Worm (Caenorhabditis elegans) whole organism, mixed stage, embryonic: ENCODE measurements around the gene T05C12.4.

Source experiments
- ces-1 ChIP-seq: fragments of 150-350 bp; optimal IDR thresholded peaks from 2 replicates; lab custom pipeline; 2014; ENCODE audit warnings: missing biosample characterization, missing genetic modification reagents, missing genetic modification characterization
- hlh-1 ChIP-seq: fragments of 150-350 bp; optimal IDR thresholded peaks from 2 replicates; lab custom pipeline; 2014; ENCODE audit warnings: missing biosample characterization, missing genetic modification reagents, missing genetic modification characterization
- pha-4 ChIP-seq: fragments of 150-350 bp; optimal IDR thresholded peaks from 2 replicates; lab custom pipeline; 2018; ENCODE audit warnings: missing biosample characterization, missing genetic modification reagents, missing genetic modification characterization

ce11 chrII:8128273-8129039 lies 51.7 kb downstream of the T05C12.4 start:
- TF ChIP-seq pha-4 (tag; lab: Kevin White, UChicago) (no peak), ces-1 (GFP tag; lab: Kevin White, UChicago) (no peak), hlh-1 (tag; lab: Kevin White, UChicago) (peak; percentile 22)
